Worm (Caenorhabditis elegans) whole organism, late embryonic: ENCODE measurements around the gene F35D2.2.

Experiments
- C08G9.2 ChIP-seq: sonication (generic microtip); optimal IDR thresholded peaks from 2 replicates; lab custom pipeline; 2016; ENCODE audit warnings: mild to moderate bottlenecking, missing genetic modification characterization, moderate library complexity, missing compliant biosample characterization
- C38D4.7 ChIP-seq: fragments of 200-800 bp; sonication (Bioruptor generic); optimal IDR thresholded peaks from 2 replicates; lab custom pipeline; 2018; ENCODE audit warnings: mild to moderate bottlenecking, missing genetic modification characterization, moderate library complexity, missing compliant biosample characterization
- F13H6.1 ChIP-seq: sonication (generic microtip); optimal IDR thresholded peaks from 2 replicates; lab custom pipeline; 2016; ENCODE audit warnings: missing genetic modification characterization, missing compliant biosample characterization
- K02D7.2 ChIP-seq: sonication (generic microtip); optimal IDR thresholded peaks from 2 replicates; lab custom pipeline; 2017; ENCODE audit warnings: mild to moderate bottlenecking, missing genetic modification characterization, missing compliant biosample characterization
- K09A11.1 ChIP-seq: sonication (generic microtip); optimal IDR thresholded peaks from 2 replicates; lab custom pipeline; 2017; ENCODE audit warnings: antibody characterized with exemption, mild to moderate bottlenecking, missing genetic modification characterization, missing compliant biosample characterization; ENCODE audit not compliant: insufficient read depth
- ahr-1 ChIP-seq: sonication (generic microtip); optimal IDR thresholded peaks from 2 replicates; lab custom pipeline; 2016; ENCODE audit warnings: missing genetic modification characterization, missing compliant biosample characterization
- ama-1 ChIP-seq: fragments of 150-350 bp; optimal IDR thresholded peaks from 2 replicates; lab custom pipeline; 2014
- ceh-14 ChIP-seq: sonication (generic microtip); optimal IDR thresholded peaks from 2 replicates; lab custom pipeline; 2016; ENCODE audit warnings: missing genotype, missing genetic modification characterization, missing compliant biosample characterization
- ceh-18 ChIP-seq: sonication (generic microtip); optimal IDR thresholded peaks from 2 replicates; lab custom pipeline; 2016; ENCODE audit warnings: missing genetic modification characterization, missing compliant biosample characterization
- ceh-22 ChIP-seq: sonication (generic microtip); optimal IDR thresholded peaks from 2 replicates; lab custom pipeline; 2017; ENCODE audit warnings: missing biosample characterization, missing genetic modification characterization
- ceh-30 ChIP-seq: fragments of 150-350 bp; optimal IDR thresholded peaks from 2 replicates; lab custom pipeline; 2014; ENCODE audit warnings: missing biosample characterization, missing genetic modification characterization
- ceh-31 ChIP-seq: sonication (generic microtip); optimal IDR thresholded peaks from 2 replicates; lab custom pipeline; 2016; ENCODE audit warnings: missing genetic modification characterization, missing compliant biosample characterization
- ceh-45 ChIP-seq: fragments of 200-800 bp; sonication (Bioruptor generic); IDR thresholded peaks from 2 replicates; pipeline ENCODE4 v1.3.6; 2022; ENCODE audit warnings: missing genetic modification reagents, missing genetic modification characterization, missing compliant biosample characterization
- ceh-6 ChIP-seq: fragments of 200-800 bp; sonication (Bioruptor generic); optimal IDR thresholded peaks from 2 replicates; lab custom pipeline; 2018; ENCODE audit warnings: mild to moderate bottlenecking, missing genetic modification characterization, missing compliant biosample characterization
- che-1 ChIP-seq: sonication (generic microtip); optimal IDR thresholded peaks from 2 replicates; lab custom pipeline; 2016; ENCODE audit warnings: mild to moderate bottlenecking, missing genetic modification characterization, missing compliant biosample characterization
- dmd-4 ChIP-seq: sonication (generic microtip); optimal IDR thresholded peaks from 2 replicates; lab custom pipeline; 2016; ENCODE audit warnings: borderline replicate concordance, missing genetic modification characterization, missing compliant biosample characterization
- ets-4 ChIP-seq: sonication (generic microtip); optimal IDR thresholded peaks from 2 replicates; lab custom pipeline; 2016; ENCODE audit warnings: missing genetic modification characterization, missing compliant biosample characterization
- fax-1 ChIP-seq: sonication (generic microtip); optimal IDR thresholded peaks from 2 replicates; lab custom pipeline; 2016; ENCODE audit warnings: missing genotype, missing genetic modification characterization, missing compliant biosample characterization
- fkh-10 ChIP-seq: fragments of 150-350 bp; optimal IDR thresholded peaks from 2 replicates; lab custom pipeline; 2014; ENCODE audit warnings: missing biosample characterization, missing genetic modification reagents, missing genetic modification characterization
- gmeb-2 ChIP-seq: sonication (generic microtip); optimal IDR thresholded peaks from 2 replicates; lab custom pipeline; 2016; ENCODE audit warnings: missing genetic modification characterization, inconsistent platforms, missing compliant biosample characterization
- hlh-15 ChIP-seq: sonication (generic microtip); optimal IDR thresholded peaks from 2 replicates; lab custom pipeline; 2016; ENCODE audit warnings: missing genetic modification characterization, missing compliant biosample characterization
- hlh-30 ChIP-seq: sonication (generic microtip); optimal IDR thresholded peaks from 2 replicates; lab custom pipeline; 2017; ENCODE audit warnings: antibody characterized with exemption, missing genetic modification characterization, missing compliant biosample characterization; ENCODE audit not compliant: insufficient read depth
- hlh-8 ChIP-seq: sonication (generic microtip); optimal IDR thresholded peaks from 2 replicates; lab custom pipeline; 2016; ENCODE audit warnings: missing genotype, missing genetic modification characterization, missing compliant biosample characterization
- lim-6 ChIP-seq: sonication (generic microtip); optimal IDR thresholded peaks from 2 replicates; lab custom pipeline; 2016; ENCODE audit warnings: missing genetic modification characterization, missing compliant biosample characterization
- lin-11 ChIP-seq: fragments of 200-800 bp; sonication (Bioruptor generic); optimal IDR thresholded peaks from 2 replicates; lab custom pipeline; 2018; ENCODE audit warnings: mild to moderate bottlenecking, missing genetic modification characterization, missing compliant biosample characterization
- madf-2 ChIP-seq: sonication (generic microtip); optimal IDR thresholded peaks from 2 replicates; lab custom pipeline; 2017; ENCODE audit warnings: missing genetic modification characterization, missing compliant biosample characterization
- nfya-1 ChIP-seq: sonication (generic microtip); optimal IDR thresholded peaks from 2 replicates; lab custom pipeline; 2017; ENCODE audit warnings: missing genetic modification characterization, mild to moderate bottlenecking, missing compliant biosample characterization, antibody characterized with exemption, moderate library complexity
- nhr-11 ChIP-seq: fragments of 150-350 bp; optimal IDR thresholded peaks from 2 replicates; lab custom pipeline; 2014; ENCODE audit warnings: missing biosample characterization, missing genetic modification characterization
- nhr-232 ChIP-seq: sonication (generic microtip); optimal IDR thresholded peaks from 2 replicates; lab custom pipeline; 2016; ENCODE audit warnings: missing genetic modification characterization, missing compliant biosample characterization
- odd-2 ChIP-seq: sonication (generic microtip); optimal IDR thresholded peaks from 2 replicates; lab custom pipeline; 2017; ENCODE audit warnings: antibody characterized with exemption, mild to moderate bottlenecking, missing genetic modification characterization, missing compliant biosample characterization
- pag-3 ChIP-seq: sonication (generic microtip); optimal IDR thresholded peaks from 2 replicates; lab custom pipeline; 2016; ENCODE audit warnings: missing compliant biosample characterization, missing genetic modification characterization, borderline replicate concordance
- pax-1 ChIP-seq: fragments of 150-350 bp; optimal IDR thresholded peaks from 2 replicates; lab custom pipeline; 2014; ENCODE audit warnings: missing biosample characterization, missing genetic modification characterization
- pha-2 ChIP-seq: sonication (generic microtip); optimal IDR thresholded peaks from 2 replicates; lab custom pipeline; 2017; ENCODE audit warnings: mild to moderate bottlenecking, missing genetic modification characterization, missing compliant biosample characterization
- ref-2 ChIP-seq: sonication (generic microtip); optimal IDR thresholded peaks from 2 replicates; lab custom pipeline; 2016; ENCODE audit warnings: missing genetic modification characterization, missing compliant biosample characterization
- rnt-1 ChIP-seq: sonication (generic microtip); optimal IDR thresholded peaks from 2 replicates; lab custom pipeline; 2016; ENCODE audit warnings: missing genetic modification characterization, missing compliant biosample characterization
- sdc-2 ChIP-seq: sonication (generic microtip); optimal IDR thresholded peaks from 2 replicates; lab custom pipeline; 2016; ENCODE audit warnings: missing genotype, missing genetic modification characterization, missing compliant biosample characterization
- sox-4 ChIP-seq: sonication (generic microtip); optimal IDR thresholded peaks from 2 replicates; lab custom pipeline; 2017; ENCODE audit warnings: mild to moderate bottlenecking, missing genetic modification characterization, inconsistent platforms, missing compliant biosample characterization
- syd-9 ChIP-seq: sonication (generic microtip); optimal IDR thresholded peaks from 2 replicates; lab custom pipeline; 2016; ENCODE audit warnings: mild to moderate bottlenecking, missing genetic modification characterization, moderate library complexity, missing compliant biosample characterization
- tbx-2 ChIP-seq: sonication (generic microtip); optimal IDR thresholded peaks from 2 replicates; lab custom pipeline; 2016; ENCODE audit warnings: missing genetic modification characterization, missing compliant biosample characterization
- ttx-3 ChIP-seq: sonication (generic microtip); optimal IDR thresholded peaks from 2 replicates; lab custom pipeline; 2016; ENCODE audit warnings: missing genetic modification reagents, missing genetic modification characterization, missing compliant biosample characterization
- unc-42 ChIP-seq: sonication (generic microtip); optimal IDR thresholded peaks from 2 replicates; lab custom pipeline; 2016; ENCODE audit warnings: missing genotype, missing genetic modification characterization, missing compliant biosample characterization
- unc-55 ChIP-seq: sonication (generic microtip); optimal IDR thresholded peaks from 2 replicates; lab custom pipeline; 2017; ENCODE audit warnings: missing biosample characterization, missing genetic modification reagents, missing genetic modification characterization
- unc-86 ChIP-seq: sonication (generic microtip); optimal IDR thresholded peaks from 2 replicates; lab custom pipeline; 2016; ENCODE audit warnings: missing genetic modification characterization, missing compliant biosample characterization
- zip-5 ChIP-seq: sonication (generic microtip); optimal IDR thresholded peaks from 2 replicates; lab custom pipeline; 2016; ENCODE audit warnings: missing genetic modification characterization, missing compliant biosample characterization
- ztf-16 ChIP-seq: sonication (generic microtip); optimal IDR thresholded peaks from 2 replicates; lab custom pipeline; 2017; ENCODE audit warnings: missing genetic modification characterization, missing compliant biosample characterization

Gene F35D2.2

DNA sequence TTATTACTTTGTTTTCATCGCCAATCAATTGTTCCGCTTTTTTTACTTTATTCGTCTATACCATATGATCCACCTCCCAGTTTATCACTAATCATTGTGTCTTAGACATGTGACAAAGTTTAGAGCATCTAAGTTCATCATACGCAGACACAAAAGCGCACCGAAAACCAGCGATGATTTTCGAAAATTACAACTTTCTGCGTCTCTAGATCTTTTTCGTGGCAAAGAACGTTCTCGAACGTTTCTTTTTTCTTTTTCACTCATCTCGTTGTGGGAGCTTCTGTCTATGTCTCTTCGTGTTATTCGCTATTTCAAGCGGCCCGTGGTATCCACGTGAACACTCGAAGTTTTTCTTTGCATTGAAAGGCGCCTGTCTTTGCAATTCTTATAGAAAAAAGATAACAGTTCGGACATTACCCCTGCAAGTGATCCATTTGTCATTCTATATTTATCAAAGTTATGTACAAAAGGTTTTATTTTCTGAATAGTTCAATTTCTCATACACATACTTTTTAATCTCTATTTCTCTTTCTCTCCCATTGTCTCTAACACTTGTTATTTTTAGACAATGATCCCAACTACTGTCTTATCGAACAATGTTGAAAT is 45.1 kb upstream of the F35D2.2 start, which contains the start of gene ZK1290.5 (continued):
- TF ChIP-seq ets-4 (tag; lab: Kevin White, UChicago) (peak; percentile 18), K09A11.1 (tag; lab: Kevin White, UChicago) (no peak), odd-2 (tag; lab: Kevin White, UChicago) (no peak), ceh-45 (GFP tag; lab: Robert Waterston, UW) (no peak), hlh-8 (tag; lab: Kevin White, UChicago) (no peak), tbx-2 (tag; lab: Kevin White, UChicago) (no peak), ceh-18 (peak; percentile 84), sdc-2 (tag; lab: Kevin White, UChicago) (no peak), syd-9 (tag; lab: Kevin White, UChicago) (no peak), nhr-11 (no peak), ceh-14 (tag; lab: Kevin White, UChicago) (no peak), nhr-232 (tag; lab: Kevin White, UChicago) (no peak), pax-1 (no peak), lim-6 (tag; lab: Kevin White, UChicago) (no peak), madf-2 (tag; lab: Kevin White, UChicago) (no peak), pag-3 (tag; lab: Kevin White, UChicago) (no peak), che-1 (no peak), K02D7.2 (tag; lab: Kevin White, UChicago) (no peak)

DNA sequence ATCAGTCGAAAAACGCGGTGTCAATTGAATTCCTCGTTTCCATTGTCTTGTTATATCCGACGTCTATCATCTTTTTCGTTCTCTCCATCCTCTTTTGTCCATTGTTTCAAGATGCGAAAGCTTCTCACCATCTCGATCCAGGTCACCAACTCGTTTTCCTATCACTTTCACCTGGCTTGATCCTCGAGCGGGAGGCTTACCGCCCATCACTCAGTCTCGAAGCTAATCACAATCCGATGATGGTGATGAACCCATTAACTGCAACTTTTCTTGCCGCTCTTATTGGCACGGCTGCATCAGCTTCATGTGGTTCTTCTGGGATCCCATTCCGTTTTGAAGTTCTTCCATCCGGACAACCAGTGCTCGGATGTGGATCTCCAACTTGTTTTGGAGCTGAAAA is 43.3 kb upstream of the F35D2.2 start, which contains the start of gene wrt-1:
Gene wrt-1 (plus strand): TSS at position 53 of the 400 bp plus-strand sequence.
- no peak for TF ChIP-seq dmd-4
- TF ChIP-seq C38D4.7 (GFP tag; lab: Kevin White, UChicago): no peak
- TF ChIP-seq unc-86: no peak
- no peak for TF ChIP-seq unc-42 (tag; lab: Kevin White, UChicago)
- no peak for TF ChIP-seq gmeb-2 (tag; lab: Kevin White, UChicago)
- no peak for TF ChIP-seq nfya-1 (tag; lab: Kevin White, UChicago)
- TF ChIP-seq fkh-10 (GFP tag; lab: Kevin White, UChicago): no peak
- no peak for TF ChIP-seq ceh-31 (tag; lab: Kevin White, UChicago)
- no peak for TF ChIP-seq rnt-1 (tag; lab: Kevin White, UChicago)
- no peak for TF ChIP-seq fax-1
- no peak for TF ChIP-seq ttx-3 (tag; lab: Kevin White, UChicago)
- TF ChIP-seq ama-1 (lab: Kevin White, UChicago): no peak
- TF ChIP-seq lin-11: no peak
- TF ChIP-seq hlh-30 (tag; lab: Kevin White, UChicago): no peak
- TF ChIP-seq ahr-1: no peak
- TF ChIP-seq ceh-6: no peak
- TF ChIP-seq unc-55 (GFP tag; lab: Kevin White, UChicago): no peak
- no peak for TF ChIP-seq ztf-16 (tag; lab: Kevin White, UChicago)
- TF ChIP-seq C08G9.2 (tag; lab: Kevin White, UChicago): no peak
- TF ChIP-seq F13H6.1 (tag; lab: Kevin White, UChicago): no peak

DNA sequence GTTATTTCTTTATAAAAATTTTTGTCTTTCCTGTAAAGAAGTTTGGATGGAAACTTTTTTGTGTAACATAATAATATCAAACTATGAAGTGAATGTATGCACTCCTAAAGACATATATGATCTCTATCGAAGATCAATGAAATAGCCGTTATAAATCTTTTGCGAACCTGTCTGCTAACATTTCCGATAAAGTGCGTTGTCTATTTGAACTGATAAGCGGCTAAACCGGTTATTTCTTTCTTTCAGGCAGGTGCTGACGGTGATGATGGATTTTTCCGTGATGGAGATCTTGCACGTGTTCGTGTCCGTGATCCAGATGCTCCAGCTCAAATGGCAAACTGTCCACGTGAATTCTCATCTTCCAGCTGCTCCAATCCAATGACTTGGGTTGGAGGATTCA is 42.8 kb upstream of the F35D2.2 start:
- TF ChIP-seq F13H6.1 (tag; lab: Kevin White, UChicago) (no peak), tbx-2 (tag; lab: Kevin White, UChicago) (no peak)

DNA sequence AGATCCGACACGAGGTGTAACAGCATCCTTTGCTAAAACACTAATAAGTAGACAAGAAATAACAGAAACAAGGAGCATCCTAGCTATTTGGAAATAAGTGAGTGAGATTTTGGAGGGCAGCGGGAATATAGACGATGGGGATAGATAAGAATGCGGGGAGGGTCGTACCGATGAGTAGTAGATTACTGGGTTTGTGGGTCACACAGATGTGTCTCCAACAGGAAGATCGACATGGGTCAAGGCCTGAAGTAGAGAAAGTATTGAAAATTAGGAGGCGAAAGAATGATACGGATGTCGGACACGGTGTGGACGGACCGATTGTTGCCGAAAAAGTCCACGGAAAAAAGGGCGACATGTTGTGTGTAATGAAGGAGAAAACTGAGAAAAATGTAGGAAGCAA is 39.9 kb upstream of the F35D2.2 start, which contains the start of gene wrt-10:
Gene wrt-10 (minus strand): TSS at position 195 of the 400 bp plus-strand sequence.
- TF ChIP-seq sox-4 (tag; lab: Kevin White, UChicago) (no peak), ref-2 (tag; lab: Kevin White, UChicago) (no peak), ceh-22 (tag; lab: Kevin White, UChicago) (no peak), hlh-15 (tag; lab: Kevin White, UChicago) (no peak), zip-5 (tag; lab: Kevin White, UChicago) (no peak), C08G9.2 (tag; lab: Kevin White, UChicago) (no peak), unc-42 (tag; lab: Kevin White, UChicago) (no peak), ceh-14 (tag; lab: Kevin White, UChicago) (no peak), ama-1 (lab: Kevin White, UChicago) (no peak), pha-2 (tag; lab: Kevin White, UChicago) (no peak), ttx-3 (tag; lab: Kevin White, UChicago) (no peak), che-1 (no peak), fkh-10 (GFP tag; lab: Kevin White, UChicago) (no peak), ceh-30 (tag; lab: Kevin White, UChicago) (no peak)
